Fruit fly (Drosophila melanogaster): ENCODE measurements around the gene CG7794.

Gene CG7794

dm6 chr3R:18049272-18050015 is 25.9 kb downstream of the CG7794 start (continued):
- TF ChIP-seq Met (GFP tag; optimal IDR thresholded peaks at IDR 0.05) (peak; percentile 45), CG8319 (GFP tag; optimal IDR thresholded peaks at IDR 0.05) (no peak), CG6163 (GFP tag; IDR thresholded peaks at IDR 0.05) (peak; percentile 36; the same call in 1 of the 3 replicates), Blimp-1 (GFP tag; optimal IDR thresholded peaks at IDR 0.05) (peak; percentile 19), Smox (GFP tag; optimal IDR thresholded peaks at IDR 0.05) (peak; percentile 43), CG7368 (GFP tag; optimal IDR thresholded peaks at IDR 0.05) (peak; percentile 39), CG8119 (GFP tag; IDR thresholded peaks at IDR 0.05) (peak; percentile 71; the same call in 2 of the 3 replicates), topi (GFP tag; optimal IDR thresholded peaks at IDR 0.05) (peak; percentile 52), Sox15 (GFP tag; optimal IDR thresholded peaks at IDR 0.05) (peak; percentile 30), lz (GFP tag; optimal IDR thresholded peaks at IDR 0.05) (peak; percentile 44), Eip93F (GFP tag; optimal IDR thresholded peaks at IDR 0.05) (no peak), Hr4 (GFP tag; optimal IDR thresholded peaks at IDR 0.05) (peak; percentile 64), CG1621 (tag; optimal IDR thresholded peaks at IDR 0.05) (peak; percentile 1), CG6792 (GFP tag; optimal IDR thresholded peaks at IDR 0.05) (peak; percentile 61), cyc (GFP tag; optimal IDR thresholded peaks at IDR 0.05) (peak; percentile 52), Eip75B (GFP tag; optimal IDR thresholded peaks at IDR 0.05) (peak; percentile 72), CG6854 (GFP tag; optimal IDR thresholded peaks at IDR 0.05) (no peak), fkh (GFP tag; optimal IDR thresholded peaks at IDR 0.05) (no peak), CG4318 (GFP tag; optimal IDR thresholded peaks at IDR 0.05) (peak; percentile 59), acj6 (GFP tag; optimal IDR thresholded peaks at IDR 0.05) (peak; percentile 71), OdsH (GFP tag; optimal IDR thresholded peaks at IDR 0.05) (peak; percentile 74), ss (GFP tag; optimal IDR thresholded peaks at IDR 0.05) (peak; percentile 30 to 60), dsx (GFP tag; optimal IDR thresholded peaks at IDR 0.05; ENCODE audit: poor library complexity, severe bottlenecking) (peak; percentile 34), CG11762 (GFP tag; optimal IDR thresholded peaks at IDR 0.05; ENCODE audit: insufficient read depth) (peak; percentile 48), CG10669 (GFP tag; optimal IDR thresholded peaks at IDR 0.05) (peak; percentile 73), Sox14 (GFP tag; optimal IDR thresholded peaks at IDR 0.05) (peak; percentile 52)

DNA sequence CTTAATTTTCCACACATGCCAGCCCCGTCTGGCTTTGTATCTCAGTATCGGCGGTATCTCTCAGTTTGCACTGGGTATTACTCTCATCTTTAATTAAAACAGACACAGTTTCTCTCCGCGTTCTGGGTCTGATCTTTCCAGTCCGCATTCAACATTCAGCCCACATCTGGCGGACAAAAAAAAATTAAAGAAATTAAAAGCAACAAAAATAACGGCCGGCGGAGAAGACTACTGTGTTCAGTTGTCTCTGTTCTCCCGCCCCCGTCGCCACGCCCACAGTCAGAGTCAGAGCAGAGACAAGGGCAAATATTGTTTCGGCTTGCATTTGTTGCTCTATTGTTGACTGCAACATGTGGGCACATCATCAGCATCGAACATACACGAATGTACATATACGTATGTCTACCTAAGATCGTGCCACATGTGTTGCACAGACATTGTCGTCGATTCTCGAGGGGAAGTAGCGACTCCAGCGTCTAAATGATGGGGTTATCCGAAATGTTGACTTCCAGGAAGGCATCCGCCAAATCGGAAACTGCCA is 26.6 kb downstream of the CG7794 start:
- TF ChIP-seq dsx (GFP tag; optimal IDR thresholded peaks at IDR 0.05; ENCODE audit: poor library complexity, severe bottlenecking) = peak; percentile 51
- no peak for TF ChIP-seq achi (GFP tag; optimal IDR thresholded peaks at IDR 0.05)
- no peak for TF ChIP-seq CG7368 (GFP tag; optimal IDR thresholded peaks at IDR 0.05)

DNA sequence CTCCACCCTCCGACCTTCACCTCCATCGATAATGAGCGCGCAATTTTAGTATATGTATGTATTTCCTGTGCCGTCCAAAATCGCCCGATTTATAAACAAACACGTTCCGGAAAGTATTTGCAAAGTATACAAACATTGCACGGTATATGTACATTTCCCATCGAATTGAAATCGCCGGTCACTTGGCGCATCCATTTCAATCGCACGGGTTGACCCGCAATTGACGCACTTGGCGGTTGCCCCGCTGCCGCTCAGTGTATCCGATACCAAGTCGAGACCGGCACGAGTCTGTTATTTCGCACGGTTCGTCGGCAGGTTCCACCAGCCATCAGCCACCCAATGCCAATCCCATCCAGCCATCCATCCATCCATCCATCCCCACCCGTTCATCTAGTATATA is 27.1 kb downstream of the CG7794 start:
- peak; percentile 47 for TF ChIP-seq Eip78C (GFP tag)
- no peak for TF ChIP-seq Hr39 (GFP tag; optimal IDR thresholded peaks at IDR 0.05)
- peak; percentile 72 for TF ChIP-seq svp (GFP tag)
- TF ChIP-seq esn (GFP tag; optimal IDR thresholded peaks at IDR 0.05) = no peak
- TF ChIP-seq eg (GFP tag; IDR thresholded peaks at IDR 0.05) = 0 out of 3 replicates have a peak, but pooled peaks have one; percentile 17
- no peak for TF ChIP-seq net (GFP tag; optimal IDR thresholded peaks at IDR 0.05)
- TF ChIP-seq Sox15 (GFP tag; optimal IDR thresholded peaks at IDR 0.05) = no peak

- TF ChIP-seq vri (GFP tag; optimal IDR thresholded peaks at IDR 0.05) (peak; percentile 68), Ets21C (GFP tag; optimal IDR thresholded peaks at IDR 0.05) (no peak), CG6163 (GFP tag; IDR thresholded peaks at IDR 0.05) (0 out of 3 replicates have a peak, but pooled peaks have one; percentile 10), CG10631 (GFP tag; optimal IDR thresholded peaks at IDR 0.05) (no peak), pdm3 (GFP tag; optimal IDR thresholded peaks at IDR 0.05) (no peak), Hr38 (GFP tag; optimal IDR thresholded peaks at IDR 0.05) (no peak), Smox (GFP tag; optimal IDR thresholded peaks at IDR 0.05) (no peak), svp (GFP tag) (peak; percentile 62), Eip78C (GFP tag) (peak; percentile 16), CG6854 (GFP tag; optimal IDR thresholded peaks at IDR 0.05) (no peak), dsx (GFP tag; optimal IDR thresholded peaks at IDR 0.05; ENCODE audit: poor library complexity, severe bottlenecking) (peak; percentile 92), net (GFP tag; optimal IDR thresholded peaks at IDR 0.05) (no peak), spab (GFP tag; optimal IDR thresholded peaks at IDR 0.05) (no peak)
Observed at dm6 chr3R:18052799-18053586, 29.5 kb downstream of the CG7794 start, which contains the start of gene htl. Gene htl, minus strand, starts transcription at chr3R:18052984.

All from whole organism, prepupa.